Fruit fly (Drosophila melanogaster) whole organism, embryonic: Measurements from ENCODE around the gene CG43131.

Source experiments
- Atf3 ChIP-seq: fragments of 200-800 bp; sonication (Bioruptor generic); optimal IDR thresholded peaks from 3 replicates; lab custom pipeline; 2016; ENCODE audit warnings: missing biosample characterization, missing genetic modification characterization
- CG11093 ChIP-seq: fragments of 200-800 bp; sonication (Bioruptor generic); IDR thresholded peaks from 3 replicates; pipeline ENCODE4 v1.3.6; 2022; ENCODE audit warnings: missing biosample characterization, missing genetic modification characterization
- CG11247 ChIP-seq: fragments of 200-800 bp; sonication (Bioruptor generic); IDR thresholded peaks from 2 replicates; pipeline ENCODE4 v1.3.6; 2022; ENCODE audit warnings: missing biosample characterization, missing genetic modification characterization
- CG11695 ChIP-seq: fragments of 200-800 bp; sonication (Bioruptor generic); IDR thresholded peaks from 3 replicates; pipeline ENCODE4 v1.3.6; 2022; ENCODE audit warnings: missing biosample characterization, missing genetic modification characterization
- CG11723 ChIP-seq: fragments of 200-800 bp; sonication (Bioruptor generic); optimal IDR thresholded peaks from 2 replicates; lab custom pipeline; 2017; ENCODE audit warnings: missing biosample characterization, mild to moderate bottlenecking, missing genetic modification characterization
- CG16813 ChIP-seq: fragments of 200-800 bp; sonication (Bioruptor generic); IDR thresholded peaks from 3 replicates; pipeline ENCODE4 v1.3.6; 2022; ENCODE audit warnings: missing biosample characterization, missing genetic modification characterization; ENCODE audit not compliant: partially characterized antibody
- CG17328 ChIP-seq: fragments of 200-800 bp; sonication (Bioruptor generic); IDR thresholded peaks from 2 replicates; pipeline ENCODE4 v1.3.6; 2022; ENCODE audit warnings: missing biosample characterization, missing genetic modification characterization
- CG17568 ChIP-seq: fragments of 200-800 bp; sonication (Bioruptor generic); optimal IDR thresholded peaks from 2 replicates; lab custom pipeline; 2018; ENCODE audit warnings: missing biosample characterization, mild to moderate bottlenecking, missing genetic modification characterization, moderate library complexity
- CG1832 ChIP-seq: fragments of 200-800 bp; sonication (Bioruptor generic); optimal IDR thresholded peaks from 2 replicates; lab custom pipeline; 2017; ENCODE audit warnings: missing biosample characterization, mild to moderate bottlenecking, missing genetic modification characterization, inconsistent platforms
- CG2712 ChIP-seq: fragments of 200-800 bp; optimal IDR thresholded peaks from 3 replicates; lab custom pipeline; 2019; ENCODE audit warnings: missing biosample characterization, mild to moderate bottlenecking, missing genetic modification characterization, moderate library complexity
- CG33557 ChIP-seq: fragments of 200-800 bp; sonication (Bioruptor generic); optimal IDR thresholded peaks from 2 replicates; lab custom pipeline; 2019; ENCODE audit warnings: missing biosample characterization, mild to moderate bottlenecking, missing genetic modification characterization, moderate library complexity
- CG4282 ChIP-seq: fragments of 200-800 bp; sonication (Bioruptor generic); optimal IDR thresholded peaks from 2 replicates; lab custom pipeline; 2016; ENCODE audit warnings: missing biosample characterization, missing genetic modification characterization
- CG6689 ChIP-seq: fragments of 200-800 bp; sonication (Bioruptor generic); IDR thresholded peaks from 2 replicates; pipeline ENCODE4 v1.3.6; 2022; ENCODE audit warnings: missing biosample characterization, missing genetic modification characterization
- CG7928 ChIP-seq: fragments of 200-800 bp; sonication (Bioruptor generic); optimal IDR thresholded peaks from 2 replicates; lab custom pipeline; 2017; ENCODE audit warnings: missing biosample characterization, mild to moderate bottlenecking, missing genetic modification characterization
- CG8281 ChIP-seq: fragments of 200-800 bp; sonication (Bioruptor generic); optimal IDR thresholded peaks from 2 replicates; lab custom pipeline; 2018; ENCODE audit warnings: missing biosample characterization, mild to moderate bottlenecking, missing genetic modification characterization, moderate library complexity
- CG8290 ChIP-seq, 3 experiments: fragments of 200-800 bp; sonication (Bioruptor generic); optimal IDR thresholded peaks; 2 replicates each; lab custom pipeline; 2016 to 2019; ENCODE audit warnings: missing biosample characterization in 3 of 3, missing genetic modification characterization in 3 of 3, mild to moderate bottlenecking in 2 of 3, moderate library complexity in 1 of 3
- CG8944 ChIP-seq: fragments of 200-800 bp; sonication (Bioruptor generic); optimal IDR thresholded peaks from 3 replicates; lab custom pipeline; 2016; ENCODE audit warnings: missing biosample characterization, missing genetic modification characterization
- D19B ChIP-seq: fragments of 200-800 bp; sonication (Bioruptor generic); optimal IDR thresholded peaks from 2 replicates; lab custom pipeline; 2017; ENCODE audit warnings: missing biosample characterization, mild to moderate bottlenecking, missing genetic modification characterization
- HLH3B ChIP-seq: fragments of 200-800 bp; sonication (Bioruptor generic); IDR thresholded peaks from 2 replicates; pipeline ENCODE4 v1.3.6; 2022; ENCODE audit warnings: missing biosample characterization, missing genetic modification characterization
- Hey ChIP-seq: fragments of 200-800 bp; sonication (Bioruptor generic); optimal IDR thresholded peaks from 3 replicates; lab custom pipeline; 2018; ENCODE audit warnings: missing biosample characterization, mild to moderate bottlenecking, missing genetic modification characterization
- HmgZ ChIP-seq: fragments of 200-800 bp; sonication (Bioruptor generic); optimal IDR thresholded peaks from 2 replicates; lab custom pipeline; 2018; ENCODE audit warnings: missing biosample characterization, mild to moderate bottlenecking, missing genetic modification characterization
- Hsf ChIP-seq: fragments of 200-800 bp; sonication (Bioruptor generic); optimal IDR thresholded peaks from 3 replicates; lab custom pipeline; 2016; ENCODE audit warnings: missing biosample characterization, missing genetic modification characterization
- Myb ChIP-seq: fragments of 200-800 bp; sonication (Bioruptor generic); optimal IDR thresholded peaks from 2 replicates; lab custom pipeline; 2016; ENCODE audit warnings: missing biosample characterization, missing genetic modification characterization
- Pdp1 ChIP-seq, 2 experiments: fragments of 200-800 bp; sonication (Bioruptor generic); optimal IDR thresholded peaks; 3 replicates each; lab custom pipeline; 2016; ENCODE audit warnings: missing biosample characterization in 2 of 2, missing genetic modification characterization in 2 of 2, mild to moderate bottlenecking in 1 of 2, moderate library complexity in 1 of 2
- Ravus ChIP-seq: fragments of 200-800 bp; sonication (Bioruptor generic); IDR thresholded peaks from 2 replicates; pipeline ENCODE4 v1.3.6; 2022; ENCODE audit warnings: missing biosample characterization, missing genetic modification characterization
- Scr ChIP-seq: fragments of 200-800 bp; sonication (Bioruptor generic); IDR thresholded peaks from 2 replicates; pipeline ENCODE4 v1.3.6; 2022; ENCODE audit warnings: missing biosample characterization, missing genetic modification characterization; ENCODE audit not compliant: partially characterized antibody
- Sry-β ChIP-seq: fragments of 200-800 bp; sonication (Bioruptor generic); optimal IDR thresholded peaks from 2 replicates; lab custom pipeline; 2018; ENCODE audit warnings: missing biosample characterization, mild to moderate bottlenecking, missing genetic modification characterization, moderate library complexity
- Vsx1 ChIP-seq: fragments of 200-800 bp; sonication (Bioruptor generic); optimal IDR thresholded peaks from 2 replicates; lab custom pipeline; 2017; ENCODE audit warnings: missing biosample characterization, mild to moderate bottlenecking, missing genetic modification characterization, missing genetic modification reagents
- YL-1 ChIP-seq: fragments of 200-800 bp; sonication (Bioruptor generic); optimal IDR thresholded peaks from 3 replicates; lab custom pipeline; 2017; ENCODE audit warnings: missing biosample characterization, mild to moderate bottlenecking, missing genetic modification characterization
- aop ChIP-seq: fragments of 200-800 bp; sonication (Bioruptor generic); IDR thresholded peaks from 2 replicates; pipeline ENCODE4 v1.3.6; 2022; ENCODE audit warnings: missing biosample characterization, missing genetic modification characterization
- ara ChIP-seq: fragments of 200-800 bp; sonication (Bioruptor generic); IDR thresholded peaks from 2 replicates; pipeline ENCODE4 v1.3.6; 2022; ENCODE audit warnings: missing biosample characterization, missing genetic modification characterization
- br ChIP-seq: fragments of >200 bp; optimal IDR thresholded peaks from 2 replicates; lab custom pipeline; 2017
- dati ChIP-seq: fragments of 200-800 bp; sonication (Bioruptor generic); IDR thresholded peaks from 2 replicates; pipeline ENCODE4 v1.3.6; 2022; ENCODE audit warnings: missing biosample characterization, missing genetic modification characterization
- gfzf ChIP-seq: fragments of 200-800 bp; sonication (Bioruptor generic); optimal IDR thresholded peaks from 2 replicates; lab custom pipeline; 2016; ENCODE audit warnings: missing biosample characterization, mild to moderate bottlenecking, missing genetic modification characterization, moderate library complexity
- hb ChIP-seq: fragments of 200-800 bp; sonication (Bioruptor generic); IDR thresholded peaks from 3 replicates; pipeline ENCODE4 v1.3.6; 2022; ENCODE audit warnings: missing biosample characterization, missing genetic modification characterization; ENCODE audit not compliant: partially characterized antibody
- insv ChIP-seq, 2 experiments: fragments of 200-800 bp; sonication (Bioruptor generic); optimal IDR thresholded peaks; 3 replicates each; lab custom pipeline; 2016 to 2018; ENCODE audit warnings: missing biosample characterization in 2 of 2, missing genetic modification characterization in 2 of 2
- kni ChIP-seq: fragments of 200-800 bp; sonication (Bioruptor generic); optimal IDR thresholded peaks from 3 replicates; lab custom pipeline; 2017; ENCODE audit warnings: mild to moderate bottlenecking, missing biosample characterization, missing genetic modification reagents, missing genetic modification characterization
- lbe ChIP-seq: fragments of 200-800 bp; sonication (Bioruptor generic); optimal IDR thresholded peaks from 2 replicates; lab custom pipeline; 2016; ENCODE audit warnings: missing biosample characterization, mild to moderate bottlenecking, missing genetic modification characterization
- mirr ChIP-seq: fragments of 200-800 bp; sonication (Bioruptor generic); optimal IDR thresholded peaks from 3 replicates; lab custom pipeline; 2018; ENCODE audit warnings: missing biosample characterization, mild to moderate bottlenecking, missing genetic modification characterization
- oc ChIP-seq: fragments of 200-800 bp; sonication (Bioruptor generic); optimal IDR thresholded peaks from 2 replicates; lab custom pipeline; 2018; ENCODE audit warnings: missing biosample characterization, mild to moderate bottlenecking, missing genetic modification characterization, moderate library complexity
- ranshi ChIP-seq: fragments of 200-800 bp; sonication (Bioruptor generic); IDR thresholded peaks from 2 replicates; pipeline ENCODE4 v1.3.6; 2022; ENCODE audit warnings: missing biosample characterization, missing genetic modification characterization
- repo ChIP-seq: fragments of 200-800 bp; sonication (Bioruptor generic); optimal IDR thresholded peaks from 2 replicates; lab custom pipeline; 2016; ENCODE audit warnings: missing biosample characterization, missing genetic modification characterization
- rib ChIP-seq: fragments of 200-800 bp; sonication (Bioruptor generic); IDR thresholded peaks from 2 replicates; pipeline ENCODE4 v1.3.6; 2022; ENCODE audit warnings: missing biosample characterization, missing genetic modification characterization
- sc ChIP-seq, 3 experiments: fragments of >200 bp in 2 of 3; fragments of 200-800 bp in 1 of 3; sonication (Bioruptor generic) in 1 of 3; optimal IDR thresholded peaks; 2 replicates in 2 of 3; 3 replicates in 1 of 3; lab custom pipeline; 2017; ENCODE audit warnings: mild to moderate bottlenecking in 1 of 3, missing biosample characterization in 1 of 3, missing genetic modification characterization in 1 of 3, missing genetic modification reagents in 1 of 3
- ssp ChIP-seq: fragments of 200-800 bp; sonication (Bioruptor generic); IDR thresholded peaks from 2 replicates; pipeline ENCODE4 v1.3.6; 2022; ENCODE audit warnings: missing biosample characterization, missing genetic modification characterization
- sug ChIP-seq: fragments of 200-800 bp; optimal IDR thresholded peaks from 2 replicates; lab custom pipeline; 2019; ENCODE audit warnings: missing biosample characterization, mild to moderate bottlenecking, missing genetic modification characterization, moderate library complexity
- tin ChIP-seq: fragments of 200-800 bp; sonication (Bioruptor generic); optimal IDR thresholded peaks from 3 replicates; lab custom pipeline; 2016; ENCODE audit warnings: missing biosample characterization, missing genetic modification characterization
- tna ChIP-seq: fragments of 200-800 bp; sonication (Bioruptor generic); IDR thresholded peaks from 2 replicates; pipeline ENCODE4 v1.3.6; 2022; ENCODE audit warnings: missing biosample characterization, missing genetic modification characterization; ENCODE audit not compliant: partially characterized antibody
- trh ChIP-seq: fragments of 200-800 bp; sonication (Bioruptor generic); optimal IDR thresholded peaks from 2 replicates; lab custom pipeline; 2016; ENCODE audit warnings: missing biosample characterization, missing genetic modification characterization
- ttk ChIP-seq: fragments of 200-800 bp; sonication (Bioruptor generic); IDR thresholded peaks from 2 replicates; pipeline ENCODE4 v2.1.2; 2022; ENCODE audit warnings: missing biosample characterization, missing genetic modification characterization

CG43131 gene

DNA sequence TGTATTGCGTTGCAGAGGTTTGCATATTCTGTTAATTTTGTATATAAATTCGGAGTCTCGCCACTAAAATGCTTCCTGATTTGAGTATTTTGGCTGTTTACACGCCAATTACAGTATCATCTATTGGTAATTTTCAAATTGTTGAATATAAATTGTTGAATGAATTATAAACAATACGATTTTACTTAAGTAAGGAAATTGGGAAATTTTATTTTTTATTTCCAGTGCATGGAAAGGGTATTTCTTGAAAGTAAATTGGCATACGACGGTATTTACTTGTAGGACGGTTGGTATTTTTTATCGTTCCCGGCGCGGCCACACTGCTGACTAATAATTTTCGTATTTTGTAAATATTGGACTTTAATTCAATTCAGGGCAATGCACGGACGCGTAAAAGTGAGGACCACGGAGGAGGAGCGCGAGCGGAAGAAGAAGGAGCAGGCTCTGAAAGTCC is 18.8 kb upstream of the CG43131 start, which contains the start of gene RabGGTa (continued):
- TF ChIP-seq ssp (peak; percentile 40), ranshi (GFP tag; lab: Robert Waterston, UW) (peak; percentile 58), sug (tag; lab: Kevin White, UChicago) (no peak), CG1832 (no peak), mirr (GFP tag; lab: Kevin White, UChicago) (no peak), tin (GFP tag; lab: Kevin White, UChicago) (peak; percentile 42), CG6689 (GFP tag; lab: Robert Waterston, UW) (peak; percentile 70), CG11247 (GFP tag; lab: Robert Waterston, UW) (peak; percentile 59), CG4282 (no peak), sc (optimal IDR thresholded peaks at IDR 0.05; lab: Kevin White, UChicago) (no peak), sc (GFP tag; optimal IDR thresholded peaks at IDR 0.05; lab: Kevin White, UChicago) (peak; percentile 13), CG16813 (no peak), CG11695 (GFP tag; lab: Robert Waterston, UW) (peak; percentile 63; the same call in 2 of the 3 replicates), CG8290 (GFP tag; optimal IDR thresholded peaks at IDR 0.05; lab: Kevin White, UChicago) (peak; percentile 31), CG8290 (tag; optimal IDR thresholded peaks at IDR 0.05; lab: Kevin White, UChicago) (peak; percentile 13 to 60), Hsf (GFP tag; lab: Kevin White, UChicago) (peak; percentile 48), oc (tag; lab: Kevin White, UChicago) (no peak), trh (GFP tag; lab: Kevin White, UChicago) (peak; percentile 5), Atf3 (peak; percentile 58), Sry-β (GFP tag; lab: Kevin White, UChicago) (no peak), CG11093 (no peak), Ravus (GFP tag; lab: Robert Waterston, UW) (peak; percentile 24; the same call in 1 of the 2 replicates), tna (GFP tag; lab: Robert Waterston, UW) (no peak), Vsx1 (GFP tag; lab: Kevin White, UChicago) (no peak), HmgZ (tag; lab: Kevin White, UChicago) (peak; percentile 76), CG17568 (GFP tag; lab: Kevin White, UChicago) (peak; percentile 58), YL-1 (peak; percentile 85), insv (GFP tag; optimal IDR thresholded peaks at IDR 0.05; lab: Kevin White, UChicago) (no peak), br (lab: Kevin White, UChicago) (no peak), ara (peak; percentile 50; the same call in 1 of the 2 replicates), lbe (GFP tag; lab: Kevin White, UChicago) (no peak), ttk (GFP tag; lab: Robert Waterston, UW) (peak; percentile 46; the same call in 1 of the 2 replicates), CG11723 (GFP tag; lab: Kevin White, UChicago) (peak; percentile 20), dati (GFP tag; lab: Robert Waterston, UW) (no peak), CG8281 (tag; lab: Kevin White, UChicago) (peak; percentile 31), Pdp1 (GFP tag; optimal IDR thresholded peaks at IDR 0.05; lab: Kevin White, UChicago) (peak; percentile 45 to 48), CG17328 (peak; percentile 80), CG7928 (GFP tag; lab: Kevin White, UChicago) (no peak), aop (no peak), CG2712 (tag; lab: Kevin White, UChicago) (peak; percentile 76), kni (GFP tag; lab: Kevin White, UChicago) (no peak), Myb (GFP tag; lab: Kevin White, UChicago) (peak; percentile 13), hb (GFP tag; lab: Robert Waterston, UW) (no peak), HLH3B (GFP tag; lab: Robert Waterston, UW) (peak; percentile 50; the same call in 1 of the 2 replicates), Hey (tag; lab: Kevin White, UChicago) (no peak), D19B (GFP tag; lab: Kevin White, UChicago) (no peak), CG8944 (GFP tag; lab: Kevin White, UChicago) (peak; percentile 28), gfzf (GFP tag; lab: Kevin White, UChicago) (peak; percentile 76), repo (GFP tag; lab: Kevin White, UChicago) (no peak), CG33557 (GFP tag; lab: Kevin White, UChicago) (no peak), rib (GFP tag; lab: Robert Waterston, UW) (no peak), Scr (GFP tag; lab: Robert Waterston, UW) (no peak)
